Worm (Caenorhabditis elegans): ENCODE data around the gene F01D5.6.
A peak's percentile ranks its signal among the peaks of the same experiment; 100 is the strongest.

Gene F01D5.6

ce11 chrII:14002200-14002599, 4.1 kb upstream of the F01D5.6 start, which contains the start of gene F01D5.5:
TSS of gene F01D5.5 (minus strand) at chrII:14002300.
- TF ChIP-seq lin-11 (tag; optimal IDR thresholded peaks at IDR 0.05) (no peak), fos-1 (tag; optimal IDR thresholded peaks at IDR 0.05) (no peak), nhr-6 (tag; optimal IDR thresholded peaks at IDR 0.05) (no peak), elt-1 (tag; optimal IDR thresholded peaks at IDR 0.05) (no peak), nhr-12 (tag; optimal IDR thresholded peaks at IDR 0.05) (no peak), lsy-2 (tag; optimal IDR thresholded peaks at IDR 0.05) (no peak), C34F6.9 (tag; optimal IDR thresholded peaks at IDR 0.05) (no peak), gmeb-1 (tag; optimal IDR thresholded peaks at IDR 0.05) (no peak), Y55F3AM.14 (GFP tag; optimal IDR thresholded peaks at IDR 0.05) (no peak), mdl-1 (tag; optimal IDR thresholded peaks at IDR 0.05) (no peak), snpc-4 (tag; optimal IDR thresholded peaks at IDR 0.05) (no peak), unc-62 (GFP tag; optimal IDR thresholded peaks at IDR 0.05) (no peak), nhr-11 (tag; optimal IDR thresholded peaks at IDR 0.05) (no peak), aly-2 (tag; optimal IDR thresholded peaks at IDR 0.05) (no peak), crh-2 (tag; optimal IDR thresholded peaks at IDR 0.05) (no peak), nhr-10 (tag; optimal IDR thresholded peaks at IDR 0.05) (no peak)

- TF ChIP-seq R02D3.7 (tag; optimal IDR thresholded peaks at IDR 0.05) = no peak
- TF ChIP-seq snpc-4 (tag; optimal IDR thresholded peaks at IDR 0.05) = peak; percentile 82
- no peak for TF ChIP-seq egl-27 (tag; optimal IDR thresholded peaks at IDR 0.05)
Observed at ce11 chrII:14003821-14004430, 2.4 kb upstream of the F01D5.6 start.

ce11 chrII:14004770-14005169, 1.5 kb upstream of the F01D5.6 start:
- TF ChIP-seq nhr-77 (tag; optimal IDR thresholded peaks at IDR 0.05) = no peak
- peak; percentile 74 for TF ChIP-seq nhr-21 (tag; optimal IDR thresholded peaks at IDR 0.05)

- TF ChIP-seq mdl-1 (tag; optimal IDR thresholded peaks at IDR 0.05) = no peak
- TF ChIP-seq zag-1 (tag; optimal IDR thresholded peaks at IDR 0.05) = no peak
Observed at ce11 chrII:14005183-14005582, 1.1 kb upstream of the F01D5.6 start.

- TF ChIP-seq nhr-21 (tag; optimal IDR thresholded peaks at IDR 0.05) = no peak
- TF ChIP-seq nhr-12 (tag; optimal IDR thresholded peaks at IDR 0.05) = no peak
Observed at ce11 chrII:14008359-14008758, 2.0 kb downstream of the F01D5.6 start, which contains the start of gene F01D5.7. TSS of gene F01D5.7 (plus strand) at chrII:14008659.

ce11 chrII:14010656-14011376, 4.5 kb downstream of the F01D5.6 start, which contains the start of gene F01D5.8:
TSS of gene F01D5.8 (plus strand) at chrII:14010706.
- TF ChIP-seq elt-3 (tag; optimal IDR thresholded peaks at IDR 0.05) (no peak), fos-1 (tag; optimal IDR thresholded peaks at IDR 0.05) (peak; percentile 75), snpc-4 (tag; optimal IDR thresholded peaks at IDR 0.05) (peak; percentile 47)

ce11 chrII:14014637-14015036, 8.3 kb downstream of the F01D5.6 start:
- TF ChIP-seq ztf-11 (tag; optimal IDR thresholded peaks at IDR 0.05) (no peak), crh-2 (tag; optimal IDR thresholded peaks at IDR 0.05) (no peak), skn-1 (tag; optimal IDR thresholded peaks at IDR 0.05) (no peak), unc-62 (GFP tag; optimal IDR thresholded peaks at IDR 0.05) (no peak), R02D3.7 (tag; optimal IDR thresholded peaks at IDR 0.05) (no peak), lin-11 (tag; optimal IDR thresholded peaks at IDR 0.05) (no peak), peb-1 (tag; optimal IDR thresholded peaks at IDR 0.05) (no peak), nhr-129 (tag; optimal IDR thresholded peaks at IDR 0.05) (no peak), egl-27 (tag; optimal IDR thresholded peaks at IDR 0.05) (no peak), nhr-6 (tag; optimal IDR thresholded peaks at IDR 0.05) (no peak), lsy-2 (tag; optimal IDR thresholded peaks at IDR 0.05) (no peak)

ce11 chrII:14016865-14017264, 10.6 kb downstream of the F01D5.6 start, which contains the start of gene cyp-37A1:
TSS of gene cyp-37A1 (minus strand) at chrII:14016965.
- TF ChIP-seq alr-1 (tag; optimal IDR thresholded peaks at IDR 0.05) = no peak
- TF ChIP-seq nhr-6 (tag; optimal IDR thresholded peaks at IDR 0.05) = no peak
- no peak for TF ChIP-seq unc-62 (GFP tag; optimal IDR thresholded peaks at IDR 0.05)
- TF ChIP-seq ztf-11 (tag; optimal IDR thresholded peaks at IDR 0.05) = no peak
- no peak for TF ChIP-seq peb-1 (tag; optimal IDR thresholded peaks at IDR 0.05)
- TF ChIP-seq nhr-11 (tag; optimal IDR thresholded peaks at IDR 0.05) = no peak
- TF ChIP-seq ama-1 (optimal IDR thresholded peaks at IDR 0.05) = no peak
- TF ChIP-seq nhr-25 (tag; optimal IDR thresholded peaks at IDR 0.05) = no peak
- no peak for TF ChIP-seq lin-11 (tag; optimal IDR thresholded peaks at IDR 0.05)
- no peak for TF ChIP-seq mbf-1 (tag; optimal IDR thresholded peaks at IDR 0.05)
- TF ChIP-seq nhr-12 (tag; optimal IDR thresholded peaks at IDR 0.05) = no peak
- no peak for TF ChIP-seq elt-3 (tag; optimal IDR thresholded peaks at IDR 0.05)
- no peak for TF ChIP-seq dmd-4 (tag; optimal IDR thresholded peaks at IDR 0.05)
- TF ChIP-seq Y55F3AM.14 (GFP tag; optimal IDR thresholded peaks at IDR 0.05) = no peak
- no peak for TF ChIP-seq egl-27 (tag; optimal IDR thresholded peaks at IDR 0.05)
- TF ChIP-seq F13H6.1 (tag; optimal IDR thresholded peaks at IDR 0.05) = no peak
- no peak for TF ChIP-seq nhr-10 (tag; optimal IDR thresholded peaks at IDR 0.05)
- no peak for TF ChIP-seq blmp-1 (tag; optimal IDR thresholded peaks at IDR 0.05; ENCODE audit: insufficient read depth)
- no peak for TF ChIP-seq nhr-77 (tag; optimal IDR thresholded peaks at IDR 0.05)

Data from whole organism, L2 larva.